Fruit fly (Drosophila melanogaster) whole organism, embryonic: ENCODE data around the gene CG15404.
A peak's percentile ranks its signal among the peaks of the same experiment; 100 is the strongest.

ENCODE experiments used
- Adf1 ChIP-seq: fragments of 200-800 bp; sonication (Bioruptor generic); IDR thresholded peaks from 2 replicates; pipeline ENCODE4 v1.3.6; 2022; ENCODE audit warnings: missing biosample characterization, missing genetic modification characterization
- Awh ChIP-seq: fragments of 200-800 bp; sonication (Bioruptor generic); IDR thresholded peaks from 2 replicates; pipeline ENCODE4, ENCODE4 v1.3.6; 2022; ENCODE audit warnings: missing biosample characterization, missing genetic modification characterization
- B-H1 ChIP-seq: fragments of 200-800 bp; sonication (Bioruptor generic); IDR thresholded peaks from 3 replicates; pipeline ENCODE4 v1.3.6; 2022; ENCODE audit warnings: missing biosample characterization, missing genetic modification characterization
- Bdp1 ChIP-seq: fragments of 200-800 bp; sonication (Bioruptor generic); optimal IDR thresholded peaks from 3 replicates; lab custom pipeline; 2016; ENCODE audit warnings: missing biosample characterization, missing genetic modification characterization
- CG11398 ChIP-seq: fragments of 200-800 bp; sonication (Bioruptor generic); optimal IDR thresholded peaks from 2 replicates; lab custom pipeline; 2016; ENCODE audit warnings: missing biosample characterization, missing genetic modification characterization
- CG12104 ChIP-seq: fragments of 200-800 bp; sonication (Bioruptor generic); optimal IDR thresholded peaks from 3 replicates; lab custom pipeline; 2016; ENCODE audit warnings: missing biosample characterization, missing genetic modification characterization
- CG12299 ChIP-seq: fragments of 200-800 bp; sonication (Bioruptor generic); optimal IDR thresholded peaks from 2 replicates; lab custom pipeline; 2018; ENCODE audit warnings: missing biosample characterization, mild to moderate bottlenecking, missing genetic modification characterization
- CG14710 ChIP-seq: fragments of 200-800 bp; sonication (Bioruptor generic); optimal IDR thresholded peaks from 3 replicates; lab custom pipeline; 2019; ENCODE audit warnings: missing biosample characterization, mild to moderate bottlenecking, missing genetic modification characterization, moderate library complexity
- CG15601 ChIP-seq: fragments of 200-800 bp; sonication (Bioruptor generic); optimal IDR thresholded peaks from 3 replicates; lab custom pipeline; 2019; ENCODE audit warnings: missing biosample characterization, mild to moderate bottlenecking, missing genetic modification characterization, moderate library complexity
- CG18011 ChIP-seq: fragments of 200-800 bp; sonication (Bioruptor generic); optimal IDR thresholded peaks from 2 replicates; lab custom pipeline; 2017; ENCODE audit warnings: missing biosample characterization, missing genetic modification characterization, mild to moderate bottlenecking, moderate library complexity, missing genotype
- CG18764 ChIP-seq: fragments of 200-800 bp; sonication (Bioruptor generic); optimal IDR thresholded peaks from 3 replicates; lab custom pipeline; 2016; ENCODE audit warnings: missing biosample characterization, missing genetic modification characterization
- CG2678 ChIP-seq: fragments of 200-800 bp; sonication (Bioruptor generic); optimal IDR thresholded peaks from 3 replicates; lab custom pipeline; 2019; ENCODE audit warnings: missing biosample characterization, mild to moderate bottlenecking, missing genetic modification characterization, moderate library complexity
- CG31388 ChIP-seq: fragments of 200-800 bp; sonication (Bioruptor generic); optimal IDR thresholded peaks from 2 replicates; lab custom pipeline; 2016; ENCODE audit warnings: missing biosample characterization, missing genetic modification characterization
- CG3281 ChIP-seq: fragments of 200-800 bp; sonication (Bioruptor generic); optimal IDR thresholded peaks from 3 replicates; lab custom pipeline; 2017; ENCODE audit warnings: missing biosample characterization, mild to moderate bottlenecking, missing genetic modification characterization
- CG4404 ChIP-seq: fragments of 200-800 bp; sonication (Bioruptor generic); IDR thresholded peaks from 2 replicates; pipeline ENCODE4 v1.3.6; 2022; ENCODE audit warnings: missing biosample characterization, missing genetic modification characterization
- CG4617 ChIP-seq: fragments of 200-800 bp; sonication (Bioruptor generic); optimal IDR thresholded peaks from 3 replicates; lab custom pipeline; 2016; ENCODE audit warnings: missing biosample characterization, missing genetic modification characterization, borderline replicate concordance
- CG4707 ChIP-seq: fragments of 200-800 bp; sonication (Bioruptor generic); optimal IDR thresholded peaks from 2 replicates; lab custom pipeline; 2018; ENCODE audit warnings: missing biosample characterization, mild to moderate bottlenecking, missing genetic modification characterization, moderate library complexity
- CG6689 ChIP-seq: fragments of 200-800 bp; sonication (Bioruptor generic); IDR thresholded peaks from 2 replicates; pipeline ENCODE4 v1.3.6; 2022; ENCODE audit warnings: missing biosample characterization, missing genetic modification characterization
- CG7839 ChIP-seq: fragments of 200-800 bp; sonication (Bioruptor generic); optimal IDR thresholded peaks from 3 replicates; lab custom pipeline; 2018; ENCODE audit warnings: missing biosample characterization, mild to moderate bottlenecking, missing genetic modification characterization, moderate library complexity
- CG9215 ChIP-seq: fragments of 200-800 bp; sonication (Bioruptor generic); IDR thresholded peaks from 2 replicates; pipeline ENCODE4 v1.3.6; 2022; ENCODE audit warnings: missing biosample characterization, missing genetic modification characterization
- CG9437 ChIP-seq: fragments of 200-800 bp; sonication (Bioruptor generic); optimal IDR thresholded peaks from 2 replicates; lab custom pipeline; 2018; ENCODE audit warnings: missing biosample characterization, mild to moderate bottlenecking, missing genetic modification characterization
- CoRest ChIP-seq: fragments of 200-800 bp; sonication (Bioruptor generic); optimal IDR thresholded peaks from 3 replicates; lab custom pipeline; 2018; ENCODE audit warnings: missing biosample characterization, mild to moderate bottlenecking, missing genetic modification characterization, moderate library complexity
- Dbx ChIP-seq: fragments of 200-800 bp; sonication (Bioruptor generic); IDR thresholded peaks from 3 replicates; pipeline ENCODE4 v1.3.6; 2022; ENCODE audit warnings: missing biosample characterization, missing genetic modification characterization
- Dek ChIP-seq: fragments of 200-800 bp; sonication (Bioruptor generic); optimal IDR thresholded peaks from 3 replicates; lab custom pipeline; 2019; ENCODE audit warnings: missing biosample characterization, mild to moderate bottlenecking, missing genetic modification characterization, moderate library complexity
- Dip3 ChIP-seq: fragments of 200-800 bp; sonication (Bioruptor generic); optimal IDR thresholded peaks from 3 replicates; lab custom pipeline; 2016; ENCODE audit warnings: missing biosample characterization, missing genetic modification characterization
- Elba2 ChIP-seq: fragments of 200-800 bp; sonication (Bioruptor generic); optimal IDR thresholded peaks from 3 replicates; lab custom pipeline; 2016; ENCODE audit warnings: missing biosample characterization, missing genetic modification characterization
- Ets65A ChIP-seq: fragments of 200-800 bp; sonication (Bioruptor generic); peaks from one replicate; lab custom pipeline; 2016; ENCODE audit warnings: missing biosample characterization, missing genetic modification characterization
- Hmr ChIP-seq: fragments of 200-800 bp; sonication (Bioruptor generic); optimal IDR thresholded peaks from 3 replicates; lab custom pipeline; 2017; ENCODE audit warnings: mild to moderate bottlenecking, missing biosample characterization, missing genetic modification reagents, missing genetic modification characterization
- Lim3 ChIP-seq: fragments of 200-800 bp; sonication (Bioruptor generic); IDR thresholded peaks from 2 replicates; pipeline ENCODE4 v1.3.6; 2022; ENCODE audit warnings: missing biosample characterization, missing genetic modification characterization
- Mad ChIP-seq: fragments of 200-800 bp; sonication (Bioruptor generic); optimal IDR thresholded peaks from 2 replicates; lab custom pipeline; 2016; ENCODE audit warnings: missing biosample characterization, missing genetic modification characterization
- NK7.1 ChIP-seq: fragments of 200-800 bp; sonication (Bioruptor generic); optimal IDR thresholded peaks from 3 replicates; lab custom pipeline; 2016; ENCODE audit warnings: missing biosample characterization, missing genetic modification characterization
- Sry-β ChIP-seq: fragments of 200-800 bp; sonication (Bioruptor generic); optimal IDR thresholded peaks from 2 replicates; lab custom pipeline; 2018; ENCODE audit warnings: missing biosample characterization, mild to moderate bottlenecking, missing genetic modification characterization, moderate library complexity
- Taf1 ChIP-seq: fragments of 200-800 bp; sonication (Bioruptor generic); IDR thresholded peaks from 2 replicates; pipeline ENCODE4 v1.3.6; 2022; ENCODE audit warnings: missing biosample characterization, missing genetic modification characterization
- amos ChIP-seq: fragments of 200-800 bp; sonication (Bioruptor generic); IDR thresholded peaks from 2 replicates; pipeline ENCODE4 v1.3.6; 2022; ENCODE audit warnings: missing biosample characterization, missing genetic modification characterization; ENCODE audit not compliant: partially characterized antibody
- ase ChIP-seq: fragments of 200-800 bp; sonication (Bioruptor generic); IDR thresholded peaks from 3 replicates; pipeline ENCODE4 v1.3.6; 2022; ENCODE audit warnings: missing biosample characterization, missing genetic modification characterization
- chm ChIP-seq: fragments of 200-800 bp; sonication (Bioruptor generic); IDR thresholded peaks from 2 replicates; pipeline ENCODE4 v1.3.6; 2022; ENCODE audit warnings: missing biosample characterization, missing genetic modification characterization
- esg ChIP-seq: fragments of 200-800 bp; sonication (Bioruptor generic); conservative IDR thresholded peaks from 2 replicates; pipeline ENCODE4 v1.3.6; 2022; ENCODE audit warnings: missing biosample characterization, missing genetic modification characterization
- ftz-f1 ChIP-seq: fragments of 200-800 bp; sonication (Bioruptor generic); optimal IDR thresholded peaks from 2 replicates; lab custom pipeline; 2016; ENCODE audit warnings: missing biosample characterization, missing genetic modification characterization
- gsb ChIP-seq: fragments of 200-800 bp; sonication (Bioruptor generic); IDR thresholded peaks from 2 replicates; pipeline ENCODE4 v1.3.6; 2022; ENCODE audit warnings: missing biosample characterization, missing genetic modification characterization
- ind ChIP-seq: fragments of 200-800 bp; sonication (Bioruptor generic); optimal IDR thresholded peaks from 3 replicates; lab custom pipeline; 2016; ENCODE audit warnings: missing biosample characterization, missing genetic modification characterization
- jumu ChIP-seq: fragments of 200-800 bp; sonication (Bioruptor generic); optimal IDR thresholded peaks from 3 replicates; lab custom pipeline; 2016; ENCODE audit warnings: missing biosample characterization, missing genetic modification characterization
- ken ChIP-seq: fragments of 200-800 bp; sonication (Bioruptor generic); IDR thresholded peaks from 3 replicates; pipeline ENCODE4 v1.3.6; 2022; ENCODE audit warnings: missing biosample characterization, missing genetic modification characterization
- pb ChIP-seq: fragments of 200-800 bp; sonication (Bioruptor generic); optimal IDR thresholded peaks from 3 replicates; lab custom pipeline; 2016; ENCODE audit warnings: missing biosample characterization, missing genetic modification characterization
- psq ChIP-seq: fragments of 200-800 bp; sonication (Bioruptor generic); optimal IDR thresholded peaks from 2 replicates; lab custom pipeline; 2017; ENCODE audit warnings: missing biosample characterization, missing genetic modification characterization
- repo ChIP-seq: fragments of 200-800 bp; sonication (Bioruptor generic); optimal IDR thresholded peaks from 2 replicates; lab custom pipeline; 2016; ENCODE audit warnings: missing biosample characterization, missing genetic modification characterization
- ro ChIP-seq: fragments of 200-800 bp; sonication (Bioruptor generic); IDR thresholded peaks from 2 replicates; pipeline ENCODE4 v1.3.6; 2022; ENCODE audit warnings: missing biosample characterization, missing genetic modification characterization
- sim ChIP-seq: fragments of 200-800 bp; sonication (Bioruptor generic); IDR thresholded peaks from 2 replicates; pipeline ENCODE4 v1.3.6; 2022; ENCODE audit warnings: missing biosample characterization, missing genetic modification characterization
- sisA ChIP-seq: fragments of 200-800 bp; sonication (Bioruptor generic); IDR thresholded peaks from 2 replicates; pipeline ENCODE4 v1.3.6; 2022; ENCODE audit warnings: missing biosample characterization, missing genetic modification characterization
- sob ChIP-seq: fragments of 200-800 bp; sonication (Bioruptor generic); IDR thresholded peaks from 2 replicates; pipeline ENCODE4 v1.3.6; 2022; ENCODE audit warnings: missing biosample characterization, missing genetic modification characterization
- usp ChIP-seq: fragments of >200 bp; optimal IDR thresholded peaks from 2 replicates; lab custom pipeline; 2017; ENCODE audit warnings: missing biosample characterization, missing genetic modification characterization

Gene CG15404

DNA sequence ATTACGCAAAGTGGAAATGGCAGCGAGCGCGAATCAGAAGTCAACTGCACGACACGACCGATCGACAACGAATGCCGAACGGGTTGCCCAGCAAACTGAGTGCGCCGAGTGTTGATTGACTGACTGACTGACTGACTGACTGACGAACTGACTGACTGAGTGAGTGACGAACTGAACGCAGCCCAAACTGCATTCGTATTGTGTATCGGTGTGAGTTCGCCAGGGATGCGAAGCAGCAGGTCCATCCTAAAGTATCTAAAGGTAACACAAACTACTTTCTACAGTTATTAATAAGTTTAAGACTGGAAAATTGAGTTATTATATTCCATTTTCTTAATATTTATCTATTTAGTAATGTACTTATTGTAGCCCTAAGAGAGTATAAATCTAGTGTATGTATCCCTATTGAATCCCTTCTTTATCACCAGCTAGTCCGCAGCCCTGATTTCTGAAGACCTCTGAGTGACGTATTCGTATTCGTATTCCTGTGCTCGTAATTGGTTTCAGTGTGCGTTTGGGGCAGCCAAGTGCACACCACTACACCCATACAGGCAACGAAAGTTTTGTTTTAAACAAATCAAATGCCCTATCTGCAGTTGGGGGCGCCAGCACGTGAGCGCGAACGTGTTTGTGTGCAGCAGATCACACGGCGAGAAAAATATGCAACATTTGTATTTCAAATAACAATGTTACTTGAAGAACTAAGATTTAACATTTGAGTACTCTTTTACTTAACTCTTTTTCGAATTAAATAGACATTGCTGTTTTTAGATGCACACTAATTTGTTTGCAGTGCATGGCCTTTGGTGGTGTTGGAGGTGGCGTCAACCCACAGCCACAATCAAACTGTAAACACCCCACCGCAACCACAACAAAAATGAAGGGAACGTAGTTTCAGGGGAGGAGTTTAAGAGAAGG is 20.8 kb upstream of the CG15404 start (continued):
- TF ChIP-seq pb (peak; percentile 93), CG12299 (peak; percentile 83), gsb (GFP tag; lab: Robert Waterston, UW) (peak; percentile 53; the same call in 1 of the 2 replicates), Sry-β (GFP tag; lab: Kevin White, UChicago) (peak; percentile 62), Lim3 (GFP tag; lab: Robert Waterston, UW) (peak; percentile 85), NK7.1 (GFP tag; lab: Kevin White, UChicago) (peak; percentile 87), jumu (GFP tag; lab: Kevin White, UChicago) (peak; percentile 95), chm (peak; percentile 98), Adf1 (GFP tag; lab: Robert Waterston, UW) (peak; percentile 23; the same call in 1 of the 2 replicates), CG2678 (peak; percentile 93), psq (GFP tag; lab: Kevin White, UChicago) (peak; percentile 73), ro (GFP tag; lab: Robert Waterston, UW) (peak; percentile 85), Elba2 (GFP tag; lab: Kevin White, UChicago) (no peak), CoRest (tag; lab: Kevin White, UChicago) (peak; percentile 94), CG4617 (GFP tag; lab: Kevin White, UChicago) (peak; percentile 85), Mad (peak; percentile 98), ken (peak; percentile 97), sob (peak; percentile 93), CG9215 (GFP tag; lab: Robert Waterston, UW) (peak; percentile 82), usp (no peak), CG9437 (peak; percentile 89), amos (GFP tag; lab: Robert Waterston, UW) (no peak), CG18011 (GFP tag; lab: Kevin White, UChicago) (peak; percentile 29), Bdp1 (GFP tag; lab: Kevin White, UChicago) (peak; percentile 83), CG11398 (peak; percentile 93), sisA (peak; percentile 98), CG14710 (tag; lab: Kevin White, UChicago) (peak; percentile 93), CG15601 (tag; lab: Kevin White, UChicago) (peak; percentile 95), CG31388 (GFP tag; lab: Kevin White, UChicago) (peak; percentile 87), CG3281 (peak; percentile 71), repo (GFP tag; lab: Kevin White, UChicago) (peak; percentile 94), Dek (tag; lab: Kevin White, UChicago) (peak; percentile 84), CG12104 (GFP tag; lab: Kevin White, UChicago) (peak; percentile 89), CG18764 (GFP tag; lab: Kevin White, UChicago) (peak; percentile 93), Taf1 (peak; percentile 67), sim (GFP tag; lab: Robert Waterston, UW) (peak; percentile 95), ind (GFP tag; lab: Kevin White, UChicago) (peak; percentile 95), CG4707 (GFP tag; lab: Kevin White, UChicago) (peak; percentile 89), esg (GFP tag; lab: Robert Waterston, UW) (peak; percentile 91), ase (GFP tag; lab: Robert Waterston, UW) (peak; percentile 93), ftz-f1 (GFP tag; lab: Kevin White, UChicago) (peak; percentile 34), CG7839 (tag; lab: Kevin White, UChicago) (peak; percentile 95), CG6689 (peak; percentile 94), Hmr (peak; percentile 76), Ets65A (peak; percentile 99), Dbx (GFP tag; lab: Robert Waterston, UW) (0 out of 3 replicates have a peak, but pooled peaks have one; percentile 42), Dip3 (GFP tag; lab: Kevin White, UChicago) (peak; percentile 76), Awh (peak; percentile 98), CG4404 (GFP tag; lab: Robert Waterston, UW) (peak; percentile 75), B-H1 (GFP tag; lab: Robert Waterston, UW) (peak; percentile 86)
